Worm (Caenorhabditis elegans) whole organism, L4 larva: ENCODE results near the gene dmsr-10.

Experiments used
- T26A8.4 ChIP-seq: fragments of 200-800 bp; sonication (Bioruptor generic); IDR thresholded peaks from 2 replicates; pipeline ENCODE4 v1.3.6; 2022; ENCODE audit warnings: missing genetic modification characterization, missing compliant biosample characterization
- ama-1 ChIP-seq: fragments of 150-350 bp; optimal IDR thresholded peaks from 2 replicates; lab custom pipeline; 2014; ENCODE audit warnings: inconsistent platforms, mixed read lengths
- ceh-28 ChIP-seq: fragments of 150-350 bp; optimal IDR thresholded peaks from 2 replicates; lab custom pipeline; 2014; ENCODE audit warnings: missing biosample characterization, missing genetic modification reagents, missing genetic modification characterization
- dmd-8 ChIP-seq: fragments of 200-800 bp; sonication (Bioruptor generic); IDR thresholded peaks from 2 replicates; pipeline ENCODE4 v1.3.6; 2022; ENCODE audit warnings: missing genetic modification characterization, missing compliant biosample characterization
- egl-27 ChIP-seq: sonication (generic microtip); optimal IDR thresholded peaks from 3 replicates; lab custom pipeline; 2017; ENCODE audit warnings: missing biosample characterization, missing genetic modification reagents, missing genetic modification characterization
- fos-1 ChIP-seq: fragments of 150-350 bp; optimal IDR thresholded peaks from 2 replicates; lab custom pipeline; 2014; ENCODE audit warnings: missing biosample characterization, missing genetic modification characterization
- ztf-11 ChIP-seq: fragments of 150-350 bp; optimal IDR thresholded peaks from 2 replicates; lab custom pipeline; 2014; ENCODE audit warnings: missing biosample characterization, missing genetic modification characterization

- TF ChIP-seq fos-1 (no peak), egl-27 (tag; lab: Kevin White, UChicago) (no peak), ztf-11 (tag; lab: Kevin White, UChicago) (no peak), dmd-8 (no peak), T26A8.4 (GFP tag; lab: Robert Waterston, UW) (no peak), ceh-28 (tag; lab: Kevin White, UChicago) (no peak), ama-1 (no peak)
Measured at ce11 chrV:6796894-6797293, 4.9 kb downstream of the dmsr-10 start.
